Worm (Caenorhabditis elegans) whole organism, young adult: ENCODE measurements around the gene K07E3.4.

ENCODE experiments used
- B0019.2 ChIP-seq: fragments of 200-800 bp; sonication (Bioruptor generic); conservative IDR thresholded peaks from 2 replicates; pipeline ENCODE4 v1.3.6; 2022; ENCODE audit warnings: missing genetic modification reagents, missing genetic modification characterization, missing compliant biosample characterization
- F49E8.2 ChIP-seq: sonication (generic microtip); optimal IDR thresholded peaks from 3 replicates; lab custom pipeline; 2017; ENCODE audit warnings: missing genetic modification characterization, mild to moderate bottlenecking, missing compliant biosample characterization, antibody characterized with exemption, moderate library complexity; ENCODE audit not compliant: insufficient read depth
- F52B5.7 ChIP-seq: sonication (generic microtip); optimal IDR thresholded peaks from 2 replicates; lab custom pipeline; 2016; ENCODE audit warnings: mild to moderate bottlenecking, missing genetic modification characterization, missing compliant biosample characterization
- Y53G8AR.9 ChIP-seq: fragments of 200-800 bp; sonication (Bioruptor generic); conservative IDR thresholded peaks from 2 replicates; pipeline ENCODE4 v1.3.6; 2022; ENCODE audit warnings: missing genetic modification reagents, missing genetic modification characterization, missing compliant biosample characterization
- athp-1 ChIP-seq: sonication (generic microtip); optimal IDR thresholded peaks from 2 replicates; lab custom pipeline; 2017; ENCODE audit warnings: mild to moderate bottlenecking, missing genetic modification characterization, missing compliant biosample characterization
- bed-2 ChIP-seq: fragments of 200-800 bp; sonication (Bioruptor generic); IDR thresholded peaks from 2 replicates; pipeline ENCODE4 v1.3.6; 2022; ENCODE audit warnings: missing genetic modification reagents, missing genetic modification characterization, missing compliant biosample characterization
- ceh-27 ChIP-seq: fragments of 200-800 bp; sonication (Bioruptor generic); optimal IDR thresholded peaks from 2 replicates; lab custom pipeline; 2018; ENCODE audit warnings: mild to moderate bottlenecking, missing genetic modification characterization, moderate library complexity, missing compliant biosample characterization
- ceh-58 ChIP-seq: fragments of 200-800 bp; sonication (Bioruptor generic); IDR thresholded peaks from 2 replicates; pipeline ENCODE4 v1.3.6; 2022; ENCODE audit warnings: missing genetic modification characterization, missing compliant biosample characterization
- ceh-91 ChIP-seq: fragments of 200-800 bp; sonication (Bioruptor generic); IDR thresholded peaks from 2 replicates; pipeline ENCODE4 v1.3.6; 2022; ENCODE audit warnings: missing genetic modification reagents, missing genetic modification characterization, missing compliant biosample characterization
- egl-44 ChIP-seq: fragments of 200-800 bp; sonication (Bioruptor generic); IDR thresholded peaks from 2 replicates; pipeline ENCODE4 v1.3.6; 2022; ENCODE audit warnings: missing genetic modification reagents, missing genetic modification characterization, missing compliant biosample characterization
- gei-17 ChIP-seq: fragments of 200-800 bp; sonication (Bioruptor generic); optimal IDR thresholded peaks from 2 replicates; lab custom pipeline; 2018; ENCODE audit warnings: mild to moderate bottlenecking, missing genetic modification characterization, missing compliant biosample characterization
- hlh-12 ChIP-seq: sonication (generic microtip); optimal IDR thresholded peaks from 2 replicates; lab custom pipeline; 2016; ENCODE audit warnings: missing genetic modification characterization, missing compliant biosample characterization
- hlh-26 ChIP-seq: fragments of 200-800 bp; sonication (Bioruptor generic); conservative IDR thresholded peaks from 2 replicates; pipeline ENCODE4 v1.3.6; 2022; ENCODE audit warnings: missing genetic modification reagents, missing genetic modification characterization, missing compliant biosample characterization
- hsf-1 ChIP-seq: fragments of 200-800 bp; sonication (Bioruptor generic); IDR thresholded peaks from 2 replicates; pipeline ENCODE4 v1.3.6; 2022; ENCODE audit warnings: missing genetic modification reagents, missing genetic modification characterization, missing compliant biosample characterization
- let-526 ChIP-seq: fragments of 200-800 bp; sonication (Bioruptor generic); IDR thresholded peaks from 2 replicates; pipeline ENCODE4 v1.3.6; 2022; ENCODE audit warnings: missing genetic modification reagents, missing genetic modification characterization, missing compliant biosample characterization
- lin-40 ChIP-seq: sonication (generic microtip); optimal IDR thresholded peaks from 2 replicates; lab custom pipeline; 2016; ENCODE audit warnings: missing genetic modification characterization, mild to moderate bottlenecking, missing compliant biosample characterization, missing genotype, missing genetic modification reagents
- lin-54 ChIP-seq: fragments of 200-800 bp; sonication (Bioruptor generic); optimal IDR thresholded peaks from 2 replicates; lab custom pipeline; 2018; ENCODE audit warnings: mild to moderate bottlenecking, missing genetic modification characterization, missing compliant biosample characterization
- lsl-1 ChIP-seq: fragments of 200-800 bp; sonication (Bioruptor generic); optimal IDR thresholded peaks from 2 replicates; lab custom pipeline; 2018; ENCODE audit warnings: mild to moderate bottlenecking, missing genetic modification characterization, moderate library complexity, missing compliant biosample characterization
- lsy-27 ChIP-seq: sonication (generic microtip); optimal IDR thresholded peaks from 2 replicates; lab custom pipeline; 2017; ENCODE audit warnings: missing genetic modification characterization, mild to moderate bottlenecking, missing compliant biosample characterization, antibody characterized with exemption, missing genotype, borderline replicate concordance; ENCODE audit not compliant: insufficient read depth
- madf-3 ChIP-seq: fragments of 200-800 bp; sonication (Bioruptor generic); IDR thresholded peaks from 2 replicates; pipeline ENCODE4 v1.3.6; 2022; ENCODE audit warnings: missing genetic modification reagents, missing genetic modification characterization, missing compliant biosample characterization
- madf-6 ChIP-seq: fragments of 200-800 bp; sonication (Bioruptor generic); IDR thresholded peaks from 2 replicates; pipeline ENCODE4 v1.3.6; 2022; ENCODE audit warnings: missing genetic modification reagents, missing genetic modification characterization, missing compliant biosample characterization
- nfyb-1 ChIP-seq: fragments of 200-800 bp; sonication (Bioruptor generic); IDR thresholded peaks from 2 replicates; pipeline ENCODE4 v1.3.6; 2022; ENCODE audit warnings: missing genetic modification reagents, missing genetic modification characterization, missing compliant biosample characterization
- nhr-120 ChIP-seq: fragments of 200-800 bp; sonication (Bioruptor generic); IDR thresholded peaks from 2 replicates; pipeline ENCODE4 v1.3.6; 2022; ENCODE audit warnings: missing genetic modification characterization, missing compliant biosample characterization
- nhr-179 ChIP-seq: sonication (generic microtip); optimal IDR thresholded peaks from 2 replicates; lab custom pipeline; 2016; ENCODE audit warnings: mild to moderate bottlenecking, missing genetic modification characterization, missing compliant biosample characterization
- rec-8 ChIP-seq, 2 experiments: sonication (generic microtip); optimal IDR thresholded peaks; 2 replicates each; lab custom pipeline; 2016; ENCODE audit warnings: mild to moderate bottlenecking in 2 of 2, missing genetic modification characterization in 2 of 2, missing genetic modification reagents in 2 of 2, missing genotype in 2 of 2, missing biosample characterization in 1 of 2, missing compliant biosample characterization in 1 of 2, moderate library complexity in 1 of 2
- rpc-1 ChIP-seq, 2 experiments: fragments of 150-350 bp in 1 of 2; sonication (generic microtip) in 1 of 2; optimal IDR thresholded peaks; 2 replicates each; lab custom pipeline; 2014 to 2018; ENCODE audit warnings: missing biosample characterization in 1 of 2, missing genetic modification characterization in 1 of 2, missing genetic modification reagents in 1 of 2, missing genotype in 1 of 2
- sea-2 ChIP-seq: fragments of 200-800 bp; sonication (Bioruptor generic); IDR thresholded peaks from 2 replicates; pipeline ENCODE4 v1.3.6; 2022; ENCODE audit warnings: missing genetic modification characterization, missing compliant biosample characterization
- snpc-1.3 ChIP-seq: sonication (generic microtip); optimal IDR thresholded peaks from 2 replicates; lab custom pipeline; 2017; ENCODE audit warnings: missing genetic modification characterization, mild to moderate bottlenecking, missing compliant biosample characterization, antibody characterized with exemption, moderate library complexity, missing genotype, missing genetic modification reagents; ENCODE audit not compliant: insufficient read depth
- snpc-3.4 ChIP-seq: sonication (generic microtip); optimal IDR thresholded peaks from 2 replicates; lab custom pipeline; 2017; ENCODE audit warnings: missing genetic modification characterization, mild to moderate bottlenecking, missing compliant biosample characterization, antibody characterized with exemption, moderate library complexity, missing genotype, missing genetic modification reagents
- zfh-2 ChIP-seq: fragments of 200-800 bp; sonication (Bioruptor generic); conservative IDR thresholded peaks from 2 replicates; pipeline ENCODE4 v1.3.6; 2022; ENCODE audit warnings: missing genetic modification reagents, missing genetic modification characterization, missing compliant biosample characterization
- ztf-18 ChIP-seq: sonication (generic microtip); optimal IDR thresholded peaks from 2 replicates; lab custom pipeline; 2016; ENCODE audit warnings: missing genotype, mild to moderate bottlenecking, missing genetic modification characterization, missing compliant biosample characterization

Gene K07E3.4

ce11 chrX:8053008-8053441, 30.8 kb downstream of the K07E3.4 start:
- TF ChIP-seq sea-2 (GFP tag; lab: Robert Waterston, UW), result peak; percentile 72; the same call in 1 of the 2 replicates
- TF ChIP-seq zfh-2 (GFP tag; lab: Robert Waterston, UW), result peak; percentile 90
- no peak for TF ChIP-seq snpc-1.3

- no peak for TF ChIP-seq ceh-58 (GFP tag; lab: Robert Waterston, UW)
- no peak for TF ChIP-seq lsy-27 (tag; lab: Kevin White, UChicago)
- no peak for TF ChIP-seq let-526 (GFP tag; lab: Robert Waterston, UW)
- no peak for TF ChIP-seq nfyb-1
- TF ChIP-seq rec-8 (tag; optimal IDR thresholded peaks at IDR 0.05; lab: Kevin White, UChicago), result no peak
- no peak for TF ChIP-seq madf-6 (GFP tag; lab: Robert Waterston, UW)
- no peak for TF ChIP-seq Y53G8AR.9 (GFP tag; lab: Robert Waterston, UW)
- TF ChIP-seq rpc-1 (optimal IDR thresholded peaks at IDR 0.05; lab: Kevin White, UChicago), result no peak
- no peak for TF ChIP-seq rpc-1 (tag; optimal IDR thresholded peaks at IDR 0.05; lab: Kevin White, UChicago)
- TF ChIP-seq athp-1 (tag; lab: Kevin White, UChicago), result no peak
- no peak for TF ChIP-seq egl-44
- TF ChIP-seq hsf-1, result no peak
- TF ChIP-seq ztf-18 (tag; lab: Kevin White, UChicago), result no peak
- no peak for TF ChIP-seq hlh-12
- no peak for TF ChIP-seq F49E8.2 (tag; lab: Kevin White, UChicago)
- TF ChIP-seq bed-2 (GFP tag; lab: Robert Waterston, UW), result no peak
Measured at ce11 chrX:8052055-8052454, 31.8 kb downstream of the K07E3.4 start.

ce11 chrX:8048637-8049036, 35.2 kb downstream of the K07E3.4 start:
- TF ChIP-seq lin-40 (tag; lab: Kevin White, UChicago) (peak; percentile 71), madf-3 (GFP tag; lab: Robert Waterston, UW) (no peak), gei-17 (GFP tag; lab: Kevin White, UChicago) (peak; percentile 63)

ce11 chrX:8045152-8045551, 38.7 kb downstream of the K07E3.4 start, which contains the start of gene C18A11.4:
Gene C18A11.4, plus strand, starts transcription at chrX:8045518.
- TF ChIP-seq hlh-26 (GFP tag; lab: Robert Waterston, UW) (no peak), lsl-1 (no peak), snpc-3.4 (tag; lab: Kevin White, UChicago) (no peak), ceh-27 (GFP tag; lab: Kevin White, UChicago) (no peak), madf-3 (GFP tag; lab: Robert Waterston, UW) (no peak)
- TF ChIP-seq, all 124 proteins: peak for 0

ce11 chrX:8040967-8041366, 42.9 kb downstream of the K07E3.4 start, which contains the start of gene xol-1:
Gene xol-1, plus strand, starts transcription at chrX:8041313.
- TF ChIP-seq nhr-179 (tag; lab: Kevin White, UChicago) (no peak), lin-54 (GFP tag; lab: Kevin White, UChicago) (no peak), nhr-120 (GFP tag; lab: Robert Waterston, UW) (no peak), snpc-1.3 (no peak), madf-3 (GFP tag; lab: Robert Waterston, UW) (no peak), F52B5.7 (tag; lab: Kevin White, UChicago) (no peak), ceh-91 (GFP tag; lab: Robert Waterston, UW) (no peak), B0019.2 (GFP tag; lab: Robert Waterston, UW) (no peak), hsf-1 (no peak)
